Worm (Caenorhabditis elegans) whole organism, late embryonic: ENCODE results near the gene aass-1.

Experiments used
- C08G9.2 ChIP-seq: sonication (generic microtip); optimal IDR thresholded peaks from 2 replicates; lab custom pipeline; 2016; ENCODE audit warnings: mild to moderate bottlenecking, missing genetic modification characterization, moderate library complexity, missing compliant biosample characterization
- F13H6.1 ChIP-seq: sonication (generic microtip); optimal IDR thresholded peaks from 2 replicates; lab custom pipeline; 2016; ENCODE audit warnings: missing genetic modification characterization, missing compliant biosample characterization
- K02D7.2 ChIP-seq: sonication (generic microtip); optimal IDR thresholded peaks from 2 replicates; lab custom pipeline; 2017; ENCODE audit warnings: mild to moderate bottlenecking, missing genetic modification characterization, missing compliant biosample characterization
- T23F11.4 ChIP-seq: fragments of 200-800 bp; sonication (Bioruptor generic); optimal IDR thresholded peaks from 2 replicates; lab custom pipeline; 2018; ENCODE audit warnings: mild to moderate bottlenecking, missing genetic modification characterization, missing compliant biosample characterization
- Y22D7AL.16 ChIP-seq: sonication (generic microtip); optimal IDR thresholded peaks from 2 replicates; lab custom pipeline; 2016; ENCODE audit warnings: missing genetic modification characterization, missing compliant biosample characterization
- ahr-1 ChIP-seq: sonication (generic microtip); optimal IDR thresholded peaks from 2 replicates; lab custom pipeline; 2016; ENCODE audit warnings: missing genetic modification characterization, missing compliant biosample characterization
- ceh-18 ChIP-seq: sonication (generic microtip); optimal IDR thresholded peaks from 2 replicates; lab custom pipeline; 2016; ENCODE audit warnings: missing genetic modification characterization, missing compliant biosample characterization
- ceh-19 ChIP-seq: fragments of 200-800 bp; sonication (Bioruptor generic); optimal IDR thresholded peaks from 2 replicates; lab custom pipeline; 2018; ENCODE audit warnings: mild to moderate bottlenecking, missing genetic modification characterization, missing compliant biosample characterization
- ceh-22 ChIP-seq: sonication (generic microtip); optimal IDR thresholded peaks from 2 replicates; lab custom pipeline; 2017; ENCODE audit warnings: missing biosample characterization, missing genetic modification characterization
- ceh-24 ChIP-seq: sonication (generic microtip); optimal IDR thresholded peaks from 2 replicates; lab custom pipeline; 2016; ENCODE audit warnings: mild to moderate bottlenecking, missing genetic modification characterization, missing compliant biosample characterization
- ceh-30 ChIP-seq: fragments of 150-350 bp; optimal IDR thresholded peaks from 2 replicates; lab custom pipeline; 2014; ENCODE audit warnings: missing biosample characterization, missing genetic modification characterization
- ceh-31 ChIP-seq: sonication (generic microtip); optimal IDR thresholded peaks from 2 replicates; lab custom pipeline; 2016; ENCODE audit warnings: missing genetic modification characterization, missing compliant biosample characterization
- ceh-34 ChIP-seq: sonication (generic microtip); optimal IDR thresholded peaks from 2 replicates; lab custom pipeline; 2016; ENCODE audit warnings: mild to moderate bottlenecking, missing genetic modification characterization, missing compliant biosample characterization
- ceh-45 ChIP-seq: fragments of 200-800 bp; sonication (Bioruptor generic); IDR thresholded peaks from 2 replicates; pipeline ENCODE4 v1.3.6; 2022; ENCODE audit warnings: missing genetic modification reagents, missing genetic modification characterization, missing compliant biosample characterization
- ceh-48 ChIP-seq: sonication (generic microtip); optimal IDR thresholded peaks from 2 replicates; lab custom pipeline; 2016; ENCODE audit warnings: missing genetic modification characterization, inconsistent platforms, missing compliant biosample characterization
- ceh-6 ChIP-seq: fragments of 200-800 bp; sonication (Bioruptor generic); optimal IDR thresholded peaks from 2 replicates; lab custom pipeline; 2018; ENCODE audit warnings: mild to moderate bottlenecking, missing genetic modification characterization, missing compliant biosample characterization
- dve-1 ChIP-seq: sonication (generic microtip); optimal IDR thresholded peaks from 2 replicates; lab custom pipeline; 2017; ENCODE audit warnings: antibody characterized with exemption, mild to moderate bottlenecking, missing genetic modification characterization, missing compliant biosample characterization
- elt-4 ChIP-seq: sonication (generic microtip); optimal IDR thresholded peaks from 2 replicates; lab custom pipeline; 2016; ENCODE audit warnings: missing genetic modification characterization, missing compliant biosample characterization
- eyg-1 ChIP-seq: sonication (generic microtip); optimal IDR thresholded peaks from 2 replicates; lab custom pipeline; 2016; ENCODE audit warnings: missing genotype, missing genetic modification characterization, missing compliant biosample characterization
- fax-1 ChIP-seq: sonication (generic microtip); optimal IDR thresholded peaks from 2 replicates; lab custom pipeline; 2016; ENCODE audit warnings: missing genotype, missing genetic modification characterization, missing compliant biosample characterization
- fkh-6 ChIP-seq: sonication (generic microtip); optimal IDR thresholded peaks from 2 replicates; lab custom pipeline; 2016; ENCODE audit warnings: missing genetic modification characterization, missing compliant biosample characterization
- hlh-13 ChIP-seq: fragments of 200-800 bp; sonication (Bioruptor generic); optimal IDR thresholded peaks from 2 replicates; lab custom pipeline; 2018; ENCODE audit warnings: mild to moderate bottlenecking, missing genetic modification characterization, missing compliant biosample characterization
- hlh-6 ChIP-seq: sonication (generic microtip); optimal IDR thresholded peaks from 2 replicates; lab custom pipeline; 2016; ENCODE audit warnings: missing genotype, missing genetic modification characterization, missing compliant biosample characterization
- hlh-8 ChIP-seq: sonication (generic microtip); optimal IDR thresholded peaks from 2 replicates; lab custom pipeline; 2016; ENCODE audit warnings: missing genotype, missing genetic modification characterization, missing compliant biosample characterization
- lin-11 ChIP-seq: fragments of 200-800 bp; sonication (Bioruptor generic); optimal IDR thresholded peaks from 2 replicates; lab custom pipeline; 2018; ENCODE audit warnings: mild to moderate bottlenecking, missing genetic modification characterization, missing compliant biosample characterization
- madf-2 ChIP-seq: sonication (generic microtip); optimal IDR thresholded peaks from 2 replicates; lab custom pipeline; 2017; ENCODE audit warnings: missing genetic modification characterization, missing compliant biosample characterization
- mec-3 ChIP-seq: sonication (generic microtip); optimal IDR thresholded peaks from 2 replicates; lab custom pipeline; 2016; ENCODE audit warnings: borderline replicate concordance, missing genetic modification characterization, missing compliant biosample characterization
- nfya-1 ChIP-seq: sonication (generic microtip); optimal IDR thresholded peaks from 2 replicates; lab custom pipeline; 2017; ENCODE audit warnings: missing genetic modification characterization, mild to moderate bottlenecking, missing compliant biosample characterization, antibody characterized with exemption, moderate library complexity
- nhr-232 ChIP-seq: sonication (generic microtip); optimal IDR thresholded peaks from 2 replicates; lab custom pipeline; 2016; ENCODE audit warnings: missing genetic modification characterization, missing compliant biosample characterization
- npax-4 ChIP-seq: sonication (generic microtip); optimal IDR thresholded peaks from 2 replicates; lab custom pipeline; 2016; ENCODE audit warnings: missing genetic modification characterization, missing compliant biosample characterization
- odd-2 ChIP-seq: sonication (generic microtip); optimal IDR thresholded peaks from 2 replicates; lab custom pipeline; 2017; ENCODE audit warnings: antibody characterized with exemption, mild to moderate bottlenecking, missing genetic modification characterization, missing compliant biosample characterization
- pag-3 ChIP-seq: sonication (generic microtip); optimal IDR thresholded peaks from 2 replicates; lab custom pipeline; 2016; ENCODE audit warnings: missing compliant biosample characterization, missing genetic modification characterization, borderline replicate concordance
- pha-4 ChIP-seq: fragments of 150-350 bp; optimal IDR thresholded peaks from 2 replicates; lab custom pipeline; 2018; ENCODE audit warnings: missing biosample characterization, missing genetic modification reagents, missing genetic modification characterization
- pqm-1 ChIP-seq: sonication (generic microtip); optimal IDR thresholded peaks from 2 replicates; lab custom pipeline; 2016; ENCODE audit warnings: missing genetic modification characterization, missing compliant biosample characterization
- pros-1 ChIP-seq: fragments of 150-350 bp; optimal IDR thresholded peaks from 2 replicates; lab custom pipeline; 2014; ENCODE audit warnings: missing biosample characterization, missing genetic modification reagents, missing genetic modification characterization
- rnt-1 ChIP-seq: sonication (generic microtip); optimal IDR thresholded peaks from 2 replicates; lab custom pipeline; 2016; ENCODE audit warnings: missing genetic modification characterization, missing compliant biosample characterization
- sdc-2 ChIP-seq: sonication (generic microtip); optimal IDR thresholded peaks from 2 replicates; lab custom pipeline; 2016; ENCODE audit warnings: missing genotype, missing genetic modification characterization, missing compliant biosample characterization
- tbx-2 ChIP-seq: sonication (generic microtip); optimal IDR thresholded peaks from 2 replicates; lab custom pipeline; 2016; ENCODE audit warnings: missing genetic modification characterization, missing compliant biosample characterization
- ttx-3 ChIP-seq: sonication (generic microtip); optimal IDR thresholded peaks from 2 replicates; lab custom pipeline; 2016; ENCODE audit warnings: missing genetic modification reagents, missing genetic modification characterization, missing compliant biosample characterization
- unc-3 ChIP-seq, 2 experiments: fragments of 200-800 bp in 1 of 2; sonication (Bioruptor generic) in 1 of 2; sonication (generic microtip) in 1 of 2; conservative IDR thresholded peaks in 1 of 2; optimal IDR thresholded peaks in 1 of 2; 2 replicates each; pipeline versions ENCODE4 v1.3.6 to Lab custom; 2016 to 2022; ENCODE audit warnings: missing compliant biosample characterization in 2 of 2, missing genetic modification characterization in 2 of 2, missing genetic modification reagents in 1 of 2
- unc-42 ChIP-seq: sonication (generic microtip); optimal IDR thresholded peaks from 2 replicates; lab custom pipeline; 2016; ENCODE audit warnings: missing genotype, missing genetic modification characterization, missing compliant biosample characterization
- unc-55 ChIP-seq: sonication (generic microtip); optimal IDR thresholded peaks from 2 replicates; lab custom pipeline; 2017; ENCODE audit warnings: missing biosample characterization, missing genetic modification reagents, missing genetic modification characterization
- ztf-16 ChIP-seq: sonication (generic microtip); optimal IDR thresholded peaks from 2 replicates; lab custom pipeline; 2017; ENCODE audit warnings: missing genetic modification characterization, missing compliant biosample characterization

Gene aass-1

DNA sequence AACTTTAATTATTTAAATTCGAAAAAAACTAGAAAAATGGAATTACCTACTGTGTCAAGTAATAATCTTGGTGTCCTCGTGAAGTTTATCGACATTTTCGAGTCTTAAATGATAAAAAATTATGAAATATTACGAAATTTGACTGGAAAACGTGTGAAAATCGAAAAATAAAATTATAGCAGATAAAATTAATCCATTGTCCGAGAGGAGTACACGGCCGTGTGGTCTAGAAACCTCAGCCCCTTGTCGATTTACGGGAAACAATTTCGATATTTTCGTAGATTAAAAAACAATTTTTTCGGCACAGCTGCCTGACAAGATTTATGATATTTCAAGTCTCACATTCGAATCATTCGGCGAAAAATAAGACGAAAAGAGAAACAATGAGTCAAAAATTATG lies 12.2 kb downstream of the aass-1 start, which contains the start of gene R02D3.8:
Gene R02D3.8 (minus strand): TSS at position 109 of the 400 bp plus-strand sequence.
- peak; percentile 27 for TF ChIP-seq tbx-2 (tag; lab: Kevin White, UChicago)
- TF ChIP-seq ceh-19 (GFP tag; lab: Kevin White, UChicago) = no peak
- peak; percentile 41 for TF ChIP-seq ceh-31 (tag; lab: Kevin White, UChicago)
- no peak for TF ChIP-seq ttx-3 (tag; lab: Kevin White, UChicago)
- TF ChIP-seq ceh-6 = no peak
- TF ChIP-seq hlh-13 (GFP tag; lab: Kevin White, UChicago) = no peak
- TF ChIP-seq rnt-1 (tag; lab: Kevin White, UChicago) = no peak
- TF ChIP-seq ceh-48 (tag; lab: Kevin White, UChicago) = no peak
- no peak for TF ChIP-seq sdc-2
- no peak for TF ChIP-seq ceh-45 (GFP tag; lab: Robert Waterston, UW)
- no peak for TF ChIP-seq pha-4 (tag; lab: Kevin White, UChicago)
- peak; percentile 12 for TF ChIP-seq C08G9.2 (tag; lab: Kevin White, UChicago)
- TF ChIP-seq nhr-232 = no peak
- TF ChIP-seq ztf-16 (tag; lab: Kevin White, UChicago) = no peak
- no peak for TF ChIP-seq unc-42 (tag; lab: Kevin White, UChicago)
- no peak for TF ChIP-seq lin-11 (tag; lab: Kevin White, UChicago)
- TF ChIP-seq hlh-6 (tag; lab: Kevin White, UChicago) = no peak
- no peak for TF ChIP-seq ahr-1 (tag; lab: Kevin White, UChicago)
- no peak for TF ChIP-seq fkh-6 (tag; lab: Kevin White, UChicago)

DNA sequence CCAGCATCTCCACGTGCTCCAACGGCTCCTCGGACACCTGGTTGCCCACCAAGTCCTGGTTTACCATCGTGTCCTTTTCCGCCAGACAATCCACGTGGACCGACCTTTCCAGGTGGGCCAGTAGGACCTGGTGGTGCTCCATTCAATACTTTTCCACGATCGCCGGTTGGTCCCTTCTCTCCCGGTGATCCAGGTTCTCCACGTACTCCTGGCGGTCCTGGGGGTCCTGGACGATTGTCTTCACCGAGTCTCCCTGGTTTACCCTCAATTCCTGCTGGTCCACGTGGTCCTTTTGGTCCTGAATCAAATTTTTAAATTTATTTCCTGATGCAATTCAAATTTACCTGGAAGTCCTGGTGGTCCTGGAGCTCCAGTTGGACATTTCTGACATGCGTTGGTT lies 13.4 kb downstream of the aass-1 start:
- TF ChIP-seq eyg-1 (tag; lab: Kevin White, UChicago) (no peak), ceh-34 (tag; lab: Kevin White, UChicago) (no peak), ahr-1 (tag; lab: Kevin White, UChicago) (no peak), pag-3 (tag; lab: Kevin White, UChicago) (no peak), nfya-1 (tag; lab: Kevin White, UChicago) (no peak), ceh-22 (tag; lab: Kevin White, UChicago) (no peak), unc-3 (GFP tag; conservative IDR thresholded peaks at IDR 0.05; lab: Robert Waterston, UW) (no peak), unc-3 (tag; optimal IDR thresholded peaks at IDR 0.05; lab: Kevin White, UChicago) (no peak), lin-11 (tag; lab: Kevin White, UChicago) (no peak), pqm-1 (tag; lab: Kevin White, UChicago) (no peak), dve-1 (tag; lab: Kevin White, UChicago) (no peak), madf-2 (tag; lab: Kevin White, UChicago) (no peak), F13H6.1 (tag; lab: Kevin White, UChicago) (no peak), ceh-24 (no peak), hlh-8 (tag; lab: Kevin White, UChicago) (no peak), T23F11.4 (no peak), mec-3 (tag; lab: Kevin White, UChicago) (no peak), Y22D7AL.16 (no peak)

DNA sequence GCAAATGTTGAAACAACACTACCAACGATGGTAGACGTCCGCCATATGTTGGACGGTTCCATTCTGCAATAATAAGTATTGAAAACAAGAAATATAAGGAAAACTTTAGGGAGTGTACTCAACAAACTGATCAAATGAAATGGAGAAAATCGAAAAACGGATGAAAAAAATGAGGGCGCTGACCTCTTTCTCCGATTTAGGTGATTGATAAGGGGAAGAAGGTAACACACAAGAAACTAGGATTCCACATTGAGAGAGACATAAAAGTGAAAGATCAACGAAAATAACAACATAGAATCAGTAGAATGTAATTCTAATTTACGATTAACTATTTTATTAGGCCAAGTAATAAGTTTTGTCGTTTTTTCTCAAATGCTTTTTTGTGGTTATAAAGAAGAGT lies 14.2 kb downstream of the aass-1 start, which contains the start of gene dpy-9:
Gene dpy-9 (minus strand): TSS at position 63 of the 400 bp plus-strand sequence.
- TF ChIP-seq ttx-3 (tag; lab: Kevin White, UChicago) = no peak
- no peak for TF ChIP-seq lin-11 (tag; lab: Kevin White, UChicago)
- TF ChIP-seq npax-4 = no peak
- no peak for TF ChIP-seq pros-1 (tag; lab: Kevin White, UChicago)
- no peak for TF ChIP-seq odd-2
- no peak for TF ChIP-seq unc-42 (tag; lab: Kevin White, UChicago)
- no peak for TF ChIP-seq ceh-18 (tag; lab: Kevin White, UChicago)
- TF ChIP-seq unc-55 (GFP tag; lab: Kevin White, UChicago) = no peak
- TF ChIP-seq elt-4 = no peak
- no peak for TF ChIP-seq ceh-30 (tag; lab: Kevin White, UChicago)
- TF ChIP-seq fax-1 (tag; lab: Kevin White, UChicago) = no peak
- TF ChIP-seq mec-3 (tag; lab: Kevin White, UChicago) = no peak
- TF ChIP-seq madf-2 (tag; lab: Kevin White, UChicago) = no peak
- no peak for TF ChIP-seq K02D7.2 (tag; lab: Kevin White, UChicago)
